Fruit fly (Drosophila melanogaster): ENCODE measurements around the gene CG15544.

Gene CG15544

dm6 chr3R:30802779-30803178 lies 24.8 kb upstream of the CG15544 start (continued):
- TF ChIP-seq Meics (GFP tag; optimal IDR thresholded peaks at IDR 0.05) (peak; percentile 35), CG1603 (tag; optimal IDR thresholded peaks at IDR 0.05) (peak; percentile 16), gsb (GFP tag; IDR thresholded peaks at IDR 0.05) (peak; percentile 20; the same call in 1 of the 2 replicates), CG3407 (GFP tag; optimal IDR thresholded peaks at IDR 0.05) (no peak), eve (GFP tag; optimal IDR thresholded peaks at IDR 0.05) (peak in 1 of 2 experiments; percentile 79), NFAT (GFP tag; IDR thresholded peaks at IDR 0.05) (0 out of 2 replicates have a peak, but pooled peaks have one; percentile 27), CG17359 (tag; optimal IDR thresholded peaks at IDR 0.05) (peak; percentile 43), caup (GFP tag; optimal IDR thresholded peaks at IDR 0.05; ENCODE audit: severe bottlenecking) (peak; percentile 21), fd3F (GFP tag; optimal IDR thresholded peaks at IDR 0.05) (peak; percentile 20), CG7987 (GFP tag; optimal IDR thresholded peaks at IDR 0.05) (peak; percentile 34), CG17912 (GFP tag; optimal IDR thresholded peaks at IDR 0.05) (peak; percentile 48), CG11456 (GFP tag; IDR thresholded peaks at IDR 0.05) (peak; percentile 30; the same call in 1 of the 3 replicates), tx (GFP tag; optimal IDR thresholded peaks at IDR 0.05) (no peak), her (GFP tag; optimal IDR thresholded peaks at IDR 0.05) (peak; percentile 30), CG1647 (GFP tag; optimal IDR thresholded peaks at IDR 0.05) (peak; percentile 27), Bteb2 (GFP tag; optimal IDR thresholded peaks at IDR 0.05) (peak; percentile 4), inv (GFP tag; IDR thresholded peaks at IDR 0.05; ENCODE audit: partially characterized antibody) (no peak), jumu (GFP tag; optimal IDR thresholded peaks at IDR 0.05) (no peak), CG12942 (GFP tag; optimal IDR thresholded peaks at IDR 0.05) (peak; percentile 3), CG8290 (GFP tag; optimal IDR thresholded peaks at IDR 0.05) (no peak), CG8290 (tag; optimal IDR thresholded peaks at IDR 0.05) (peak in 1 of 2 experiments; percentile 80), CG6765 (GFP tag; optimal IDR thresholded peaks at IDR 0.05) (peak; percentile 41), Hr51 (GFP tag; optimal IDR thresholded peaks at IDR 0.05) (peak in 1 of 2 experiments; percentile 9), pb (GFP tag; optimal IDR thresholded peaks at IDR 0.05) (no peak), wek (GFP tag; optimal IDR thresholded peaks at IDR 0.05) (peak; percentile 39), dmrt99B (tag; optimal IDR thresholded peaks at IDR 0.05) (peak; percentile 41), CG3995 (GFP tag; optimal IDR thresholded peaks at IDR 0.05) (no peak), Jarid2 (GFP tag; optimal IDR thresholded peaks at IDR 0.05) (no peak), CG2120 (GFP tag; optimal IDR thresholded peaks at IDR 0.05) (peak; percentile 12), bab2 (GFP tag; optimal IDR thresholded peaks at IDR 0.05) (peak; percentile 34), CG31224 (GFP tag; IDR thresholded peaks at IDR 0.05) (peak; percentile 17; the same call in 1 of the 2 replicates), CrebB (tag; optimal IDR thresholded peaks at IDR 0.05) (peak; percentile 41), Stat92E (GFP tag; optimal IDR thresholded peaks at IDR 0.05) (no peak), Hmr (GFP tag; optimal IDR thresholded peaks at IDR 0.05) (peak; percentile 41), Poxn (GFP tag; IDR thresholded peaks at IDR 0.05) (no peak), Fer1 (GFP tag; optimal IDR thresholded peaks at IDR 0.05) (peak; percentile 14), CG9932 (GFP tag; IDR thresholded peaks at IDR 0.05) (peak; percentile 61), ara (GFP tag; IDR thresholded peaks at IDR 0.05) (0 out of 2 replicates have a peak, but pooled peaks have one; percentile 20), Sry-δ (GFP tag; optimal IDR thresholded peaks at IDR 0.05) (peak; percentile 6), tin (GFP tag; optimal IDR thresholded peaks at IDR 0.05) (peak; percentile 11), sob (GFP tag; IDR thresholded peaks at IDR 0.05) (peak; percentile 71), CG15601 (tag; optimal IDR thresholded peaks at IDR 0.05) (peak; percentile 0), Camta (GFP tag; optimal IDR thresholded peaks at IDR 0.05) (peak; percentile 20), Dbx (GFP tag; IDR thresholded peaks at IDR 0.05) (0 out of 3 replicates have a peak, but pooled peaks have one; percentile 22), PHDP (tag; optimal IDR thresholded peaks at IDR 0.05) (peak; percentile 38), hkb (optimal IDR thresholded peaks at IDR 0.05) (no peak), hkb (GFP tag; IDR thresholded peaks at IDR 0.05) (peak; percentile 76), Fer3 (tag; optimal IDR thresholded peaks at IDR 0.05) (peak; percentile 45), dysf (GFP tag; IDR thresholded peaks at IDR 0.05) (peak; percentile 35; the same call in 1 of the 3 replicates), odd (GFP tag; optimal IDR thresholded peaks at IDR 0.05) (peak; percentile 13), Sox100B (GFP tag; optimal IDR thresholded peaks at IDR 0.05) (peak; percentile 59)

All from whole organism, embryonic.